Worm (Caenorhabditis elegans) whole organism, L4 larva: ENCODE results near the gene skih-2.
"Not testable (repeated sequence)": the region's sequence is repeated elsewhere in the genome, so short reads cannot be mapped to it uniquely, and the experiment has no call there.

Experiments
- D1046.2 ChIP-seq: fragments of 200-800 bp; sonication (Bioruptor generic); IDR thresholded peaks from 2 replicates; pipeline ENCODE4 v1.3.6; 2022; ENCODE audit warnings: missing genetic modification characterization, missing compliant biosample characterization
- F37D6.2 ChIP-seq: sonication (generic microtip); optimal IDR thresholded peaks from 2 replicates; lab custom pipeline; 2016; ENCODE audit warnings: mild to moderate bottlenecking, missing genetic modification characterization, missing compliant biosample characterization
- T26A8.4 ChIP-seq: fragments of 200-800 bp; sonication (Bioruptor generic); IDR thresholded peaks from 2 replicates; pipeline ENCODE4 v1.3.6; 2022; ENCODE audit warnings: missing genetic modification characterization, missing compliant biosample characterization
- Y105C5A.15 ChIP-seq: fragments of 200-800 bp; sonication (Bioruptor generic); IDR thresholded peaks from 2 replicates; pipeline ENCODE4 v1.3.6; 2022; ENCODE audit warnings: missing genetic modification characterization, missing compliant biosample characterization
- Y48G9A.11 ChIP-seq: fragments of 200-800 bp; sonication (Bioruptor generic); IDR thresholded peaks from 2 replicates; pipeline ENCODE4 v1.3.6; 2022; ENCODE audit warnings: missing genetic modification reagents, missing genetic modification characterization, missing compliant biosample characterization
- Y5F2A.4 ChIP-seq: fragments of 200-800 bp; sonication (Bioruptor generic); optimal IDR thresholded peaks from 2 replicates; lab custom pipeline; 2018; ENCODE audit warnings: mild to moderate bottlenecking, missing genetic modification characterization, missing compliant biosample characterization
- ZK337.2 ChIP-seq: fragments of 200-800 bp; sonication (Bioruptor generic); IDR thresholded peaks from 2 replicates; pipeline ENCODE4 v1.3.6; 2022; ENCODE audit warnings: missing genetic modification reagents, missing genetic modification characterization, missing compliant biosample characterization
- attf-4 ChIP-seq: sonication (generic microtip); optimal IDR thresholded peaks from 3 replicates; lab custom pipeline; 2017; ENCODE audit warnings: missing biosample characterization, missing genetic modification characterization
- ceh-28 ChIP-seq: fragments of 150-350 bp; optimal IDR thresholded peaks from 2 replicates; lab custom pipeline; 2014; ENCODE audit warnings: missing biosample characterization, missing genetic modification reagents, missing genetic modification characterization
- ceh-32 ChIP-seq: sonication (generic microtip); optimal IDR thresholded peaks from 2 replicates; lab custom pipeline; 2016; ENCODE audit warnings: mild to moderate bottlenecking, missing genetic modification characterization, missing compliant biosample characterization; ENCODE audit not compliant: poor library complexity
- cey-2 ChIP-seq: sonication (generic microtip); optimal IDR thresholded peaks from 3 replicates; lab custom pipeline; 2017; ENCODE audit warnings: missing genetic modification characterization, mild to moderate bottlenecking, missing compliant biosample characterization, antibody characterized with exemption, borderline replicate concordance; ENCODE audit not compliant: insufficient read depth
- daf-8 ChIP-seq: fragments of 200-800 bp; sonication (Bioruptor generic); IDR thresholded peaks from 2 replicates; pipeline ENCODE4 v1.3.6; 2022; ENCODE audit warnings: missing genetic modification characterization, missing compliant biosample characterization
- dmd-8 ChIP-seq: fragments of 200-800 bp; sonication (Bioruptor generic); IDR thresholded peaks from 2 replicates; pipeline ENCODE4 v1.3.6; 2022; ENCODE audit warnings: missing genetic modification characterization, missing compliant biosample characterization
- dmd-9 ChIP-seq: fragments of 200-800 bp; sonication (Bioruptor generic); IDR thresholded peaks from 2 replicates; pipeline ENCODE4 v1.3.6; 2022; ENCODE audit warnings: missing genetic modification reagents, missing genetic modification characterization, missing compliant biosample characterization
- dpl-1 ChIP-seq: fragments of 150-350 bp; optimal IDR thresholded peaks from 2 replicates; lab custom pipeline; 2014; ENCODE audit warnings: missing biosample characterization, missing genetic modification reagents, missing genetic modification characterization
- dve-1 ChIP-seq: sonication (generic microtip); optimal IDR thresholded peaks from 2 replicates; lab custom pipeline; 2017; ENCODE audit warnings: antibody characterized with exemption, mild to moderate bottlenecking, missing genetic modification characterization, missing compliant biosample characterization; ENCODE audit not compliant: insufficient read depth
- hif-1 ChIP-seq, 2 experiments: sonication (generic microtip); optimal IDR thresholded peaks; 2 replicates each; lab custom pipeline; 2016 to 2017; ENCODE audit warnings: missing compliant biosample characterization in 2 of 2, missing genetic modification characterization in 2 of 2, missing genetic modification reagents in 2 of 2, missing genotype in 2 of 2, mild to moderate bottlenecking in 1 of 2
- hlh-30 ChIP-seq: sonication (generic microtip); optimal IDR thresholded peaks from 2 replicates; lab custom pipeline; 2017; ENCODE audit warnings: antibody characterized with exemption, mild to moderate bottlenecking, missing genetic modification characterization, missing compliant biosample characterization; ENCODE audit not compliant: insufficient read depth
- lim-7 ChIP-seq: fragments of 200-800 bp; sonication (Bioruptor generic); IDR thresholded peaks from 2 replicates; pipeline ENCODE4 v1.3.6; 2022; ENCODE audit warnings: missing genetic modification characterization, missing compliant biosample characterization
- lin-13 ChIP-seq: fragments of 150-350 bp; optimal IDR thresholded peaks from 2 replicates; lab custom pipeline; 2014; ENCODE audit warnings: missing biosample characterization, missing genetic modification reagents, missing genetic modification characterization
- madf-9 ChIP-seq: fragments of 200-800 bp; sonication (Bioruptor generic); conservative IDR thresholded peaks from 2 replicates; pipeline ENCODE4 v1.3.6; 2022; ENCODE audit warnings: missing genetic modification reagents, missing genetic modification characterization, missing compliant biosample characterization
- mep-1 ChIP-seq: fragments of 150-350 bp; sonication (generic microtip); optimal IDR thresholded peaks from 3 replicates; lab custom pipeline; 2014; ENCODE audit warnings: missing biosample characterization, missing genetic modification characterization
- nhr-237 ChIP-seq: sonication (generic microtip); optimal IDR thresholded peaks from 2 replicates; lab custom pipeline; 2017; ENCODE audit warnings: missing biosample characterization, missing genetic modification characterization
- nhr-25 ChIP-seq: sonication (generic microtip); optimal IDR thresholded peaks from 2 replicates; lab custom pipeline; 2017; ENCODE audit warnings: missing genetic modification characterization, mild to moderate bottlenecking, missing compliant biosample characterization, antibody characterized with exemption, moderate library complexity, borderline replicate concordance; ENCODE audit not compliant: insufficient read depth
- nhr-48 ChIP-seq: sonication (generic microtip); optimal IDR thresholded peaks from 2 replicates; lab custom pipeline; 2016; ENCODE audit warnings: mild to moderate bottlenecking, missing genetic modification characterization, missing compliant biosample characterization
- pha-4 ChIP-seq, 2 experiments: fragments of 150-350 bp in 1 of 2; fragments of 200-800 bp in 1 of 2; sonication (Bioruptor generic) in 1 of 2; IDR thresholded peaks in 1 of 2; optimal IDR thresholded peaks in 1 of 2; 2 replicates each; pipeline versions ENCODE4 v1.3.6 to Lab custom; 2014 to 2022; ENCODE audit warnings: missing genetic modification characterization in 2 of 2, missing genetic modification reagents in 2 of 2, missing biosample characterization in 1 of 2, missing compliant biosample characterization in 1 of 2
- sdz-12 ChIP-seq: fragments of 200-800 bp; sonication (Bioruptor generic); optimal IDR thresholded peaks from 2 replicates; lab custom pipeline; 2018; ENCODE audit warnings: mild to moderate bottlenecking, missing genetic modification characterization, missing compliant biosample characterization
- set-16 ChIP-seq: fragments of 200-800 bp; sonication (Bioruptor generic); IDR thresholded peaks from 2 replicates; pipeline ENCODE4 v1.3.6; 2022; ENCODE audit warnings: missing genetic modification reagents, missing genetic modification characterization, missing compliant biosample characterization
- skn-1 ChIP-seq: fragments of 150-350 bp; optimal IDR thresholded peaks from 2 replicates; lab custom pipeline; 2014; ENCODE audit warnings: missing biosample characterization, missing genetic modification characterization
- spr-1 ChIP-seq: sonication (generic microtip); optimal IDR thresholded peaks from 2 replicates; lab custom pipeline; 2016; ENCODE audit warnings: mild to moderate bottlenecking, missing genetic modification characterization, missing compliant biosample characterization
- zfp-2 ChIP-seq: sonication (generic microtip); optimal IDR thresholded peaks from 2 replicates; lab custom pipeline; 2016; ENCODE audit warnings: mild to moderate bottlenecking, missing genetic modification characterization, missing compliant biosample characterization
- zfp-3 ChIP-seq: fragments of 200-800 bp; sonication (Bioruptor generic); conservative IDR thresholded peaks from 2 replicates; pipeline ENCODE4 v1.3.6; 2022; ENCODE audit warnings: missing genetic modification reagents, missing genetic modification characterization, missing compliant biosample characterization
- ztf-7 ChIP-seq: fragments of 150-350 bp; optimal IDR thresholded peaks from 2 replicates; lab custom pipeline; 2014; ENCODE audit warnings: missing biosample characterization, missing genetic modification characterization

The skih-2 gene

DNA sequence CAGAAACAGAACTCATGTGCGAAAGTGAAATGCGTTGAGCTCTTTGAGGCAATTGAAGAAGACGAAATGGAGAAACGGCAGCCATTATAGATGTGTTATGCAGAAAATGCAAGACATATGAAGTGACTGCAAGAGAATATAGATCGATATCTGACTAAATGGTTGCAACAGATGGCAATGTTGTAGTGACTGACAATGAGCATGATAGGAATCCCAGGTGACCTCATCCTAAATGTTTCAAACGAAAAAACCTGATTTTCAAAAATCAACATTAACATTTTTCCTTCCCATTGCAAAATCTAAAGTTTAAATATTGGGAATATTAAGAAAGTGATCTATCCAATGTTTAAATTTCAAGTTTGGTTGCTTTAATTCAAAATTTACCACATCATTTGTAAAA lies 18.5 kb upstream of the skih-2 start, which contains the start of gene C08F8.15:
C08F8.15 (minus strand) TSS at position 101 of the 400 bp plus-strand sequence.
- no peak for TF ChIP-seq pha-4 (GFP tag; IDR thresholded peaks at IDR 0.05; lab: Robert Waterston, UW)
- TF ChIP-seq pha-4 (tag; optimal IDR thresholded peaks at IDR 0.05; lab: Kevin White, UChicago) = no peak
- no peak for TF ChIP-seq ztf-7
- TF ChIP-seq Y5F2A.4 (GFP tag; lab: Kevin White, UChicago) = no peak
- no peak for TF ChIP-seq ZK337.2 (GFP tag; lab: Robert Waterston, UW)
- no peak for TF ChIP-seq dve-1
- no peak for TF ChIP-seq dpl-1 (GFP tag; lab: Kevin White, UChicago)
- no peak for TF ChIP-seq Y48G9A.11 (GFP tag; lab: Robert Waterston, UW)
- TF ChIP-seq spr-1 (tag; lab: Kevin White, UChicago) = no peak
- TF ChIP-seq ceh-28 (tag; lab: Kevin White, UChicago) = no peak
- TF ChIP-seq attf-4 (tag; lab: Kevin White, UChicago) = no peak
- no peak for TF ChIP-seq F37D6.2
- no peak for TF ChIP-seq skn-1 (tag; lab: Kevin White, UChicago)
- TF ChIP-seq cey-2 (tag; lab: Kevin White, UChicago) = no peak
- TF ChIP-seq lin-13 (GFP tag; lab: Kevin White, UChicago) = no peak
- TF ChIP-seq Y105C5A.15 = no peak
- TF ChIP-seq dmd-9 (GFP tag; lab: Robert Waterston, UW) = no peak
- no peak for TF ChIP-seq T26A8.4 (GFP tag; lab: Robert Waterston, UW)

ce11 chrIV:11159886-11160285 lies 17.7 kb upstream of the skih-2 start, which contains the start of gene mboa-4:
mboa-4 (minus strand) TSS chrIV:11159986.
- TF ChIP-seq set-16 = no peak
- TF ChIP-seq zfp-3 = no peak
- TF ChIP-seq zfp-2 (tag; lab: Kevin White, UChicago) = no peak
- TF ChIP-seq dmd-8 (GFP tag; lab: Robert Waterston, UW) = no peak
- no peak for TF ChIP-seq D1046.2 (GFP tag; lab: Robert Waterston, UW)
- no peak for TF ChIP-seq madf-9 (GFP tag; lab: Robert Waterston, UW)
- TF ChIP-seq lim-7 (GFP tag; lab: Robert Waterston, UW) = no peak
- no peak for TF ChIP-seq mep-1 (tag; lab: Kevin White, UChicago)
- TF ChIP-seq dpl-1 (GFP tag; lab: Kevin White, UChicago) = no peak
- no peak for TF ChIP-seq hif-1 (tag; optimal IDR thresholded peaks at IDR 0.05; lab: Kevin White, UChicago)
- no peak for TF ChIP-seq sdz-12

- TF ChIP-seq daf-8 (GFP tag; lab: Robert Waterston, UW) (no peak), nhr-237 (tag; lab: Kevin White, UChicago) (no peak), F37D6.2 (no peak), hlh-30 (tag; lab: Kevin White, UChicago) (no peak), Y105C5A.15 (no peak), nhr-25 (tag; lab: Kevin White, UChicago) (no peak)
Observed at ce11 chrIV:11156526-11156925, 14.4 kb upstream of the skih-2 start.

DNA sequence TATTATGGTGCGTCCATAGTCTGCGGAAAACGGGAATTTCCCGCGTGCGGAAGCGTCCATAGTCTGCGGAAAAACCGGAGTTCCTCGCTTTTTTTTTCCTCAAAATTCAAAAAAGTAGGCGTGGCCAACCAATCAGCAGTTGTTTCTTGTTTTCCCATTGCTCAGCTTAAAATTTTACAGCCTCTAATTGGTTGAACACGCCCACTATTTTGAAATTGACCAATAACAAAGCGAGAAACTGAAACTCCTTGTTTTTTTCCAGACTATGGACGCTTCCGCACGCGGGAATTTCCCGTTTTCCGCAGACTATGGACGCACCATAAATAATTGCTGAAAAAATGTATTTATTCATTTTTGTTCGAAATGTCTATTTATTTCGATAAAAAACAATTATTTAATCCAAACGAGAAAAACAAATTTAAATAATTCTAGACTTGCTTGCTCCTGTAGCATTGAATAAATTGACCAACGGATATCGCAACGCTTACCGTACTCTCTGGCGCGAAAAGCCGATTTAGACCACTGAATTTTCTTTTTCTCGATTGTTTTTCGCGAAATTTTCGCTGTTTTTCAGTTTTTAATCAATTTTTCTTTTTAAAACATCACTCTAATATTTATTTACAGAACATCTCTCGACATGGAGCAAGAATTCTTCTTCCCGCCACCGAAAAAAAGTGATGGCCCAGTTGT lies 12.4 kb upstream of the skih-2 start, which contains the start of gene C08F8.3:
C08F8.3 (plus strand) TSS at position 620 of the 690 bp plus-strand sequence.
- TF ChIP-seq nhr-237 (tag; lab: Kevin White, UChicago); ceh-32; nhr-48 (tag; lab: Kevin White, UChicago): not testable (repeated sequence)
